Fruit fly (Drosophila melanogaster) S2 (cell line): Measurements from ENCODE around the gene CG15561.

Experiments
- CG8478 ChIP-seq: fragments of >200 bp; optimal IDR thresholded peaks from 2 replicates; lab custom pipeline; 2018
- CTCF ChIP-seq, 2 experiments: fragments of >200 bp; optimal IDR thresholded peaks; 2 replicates each; lab custom pipeline; 2018

- TF ChIP-seq CG8478 (lab: Kevin White, UChicago) (no peak), CTCF (optimal IDR thresholded peaks at IDR 0.05; lab: Kevin White, UChicago) (no peak)
Observed at dm6 chr3R:31225043-31225681, 9.4 kb upstream of the CG15561 start.
